Worm (Caenorhabditis elegans): ENCODE results near the gene K08D8.6.

- TF ChIP-seq hlh-30 (tag; optimal IDR thresholded peaks at IDR 0.05; ENCODE audit: insufficient read depth) (no peak), ceh-31 (tag; optimal IDR thresholded peaks at IDR 0.05) (no peak), ceh-2 (tag; optimal IDR thresholded peaks at IDR 0.05) (no peak), tbx-2 (tag; optimal IDR thresholded peaks at IDR 0.05) (no peak), unc-55 (GFP tag; optimal IDR thresholded peaks at IDR 0.05) (no peak), C38D4.7 (GFP tag; optimal IDR thresholded peaks at IDR 0.05) (no peak), nfya-1 (tag; optimal IDR thresholded peaks at IDR 0.05) (no peak)
Measured at ce11 chrIV:12840348-12840747, 50.0 kb downstream of the K08D8.6 start.

All from whole organism, late embryonic.